Fruit fly (Drosophila melanogaster) whole organism, embryonic: Measurements from ENCODE around the gene CG7878.

Experiments
- Bdp1 ChIP-seq: fragments of 200-800 bp; sonication (Bioruptor generic); optimal IDR thresholded peaks from 3 replicates; lab custom pipeline; 2016; ENCODE audit warnings: missing biosample characterization, missing genetic modification characterization
- CG10274 ChIP-seq: fragments of 200-800 bp; sonication (Bioruptor generic); optimal IDR thresholded peaks from 3 replicates; lab custom pipeline; 2017; ENCODE audit warnings: missing biosample characterization, mild to moderate bottlenecking, missing genetic modification characterization
- CG10431 ChIP-seq: fragments of 200-800 bp; sonication (Bioruptor generic); optimal IDR thresholded peaks from 3 replicates; lab custom pipeline; 2018; ENCODE audit warnings: missing biosample characterization, mild to moderate bottlenecking, missing genetic modification characterization
- CG10565 ChIP-seq: fragments of 200-800 bp; sonication (Bioruptor generic); optimal IDR thresholded peaks from 3 replicates; lab custom pipeline; 2016; ENCODE audit warnings: missing biosample characterization, mild to moderate bottlenecking, missing genetic modification characterization
- CG12942 ChIP-seq: fragments of 200-800 bp; sonication (Bioruptor generic); optimal IDR thresholded peaks from 3 replicates; lab custom pipeline; 2016; ENCODE audit warnings: missing biosample characterization, missing genetic modification characterization
- CG13775 ChIP-seq: fragments of 200-800 bp; sonication (Bioruptor generic); optimal IDR thresholded peaks from 3 replicates; lab custom pipeline; 2017; ENCODE audit warnings: missing biosample characterization, mild to moderate bottlenecking, missing genetic modification characterization
- CG14014 ChIP-seq: fragments of 200-800 bp; sonication (Bioruptor generic); IDR thresholded peaks from 2 replicates; pipeline ENCODE4 v1.3.6; 2022; ENCODE audit warnings: missing biosample characterization, missing genetic modification characterization
- CG14050 ChIP-seq: fragments of 200-800 bp; sonication (Bioruptor generic); IDR thresholded peaks from 3 replicates; pipeline ENCODE4 v1.3.6; 2022; ENCODE audit warnings: missing biosample characterization, missing genetic modification characterization
- CG15601 ChIP-seq: fragments of 200-800 bp; sonication (Bioruptor generic); optimal IDR thresholded peaks from 3 replicates; lab custom pipeline; 2019; ENCODE audit warnings: missing biosample characterization, mild to moderate bottlenecking, missing genetic modification characterization, moderate library complexity
- CG16779 ChIP-seq: fragments of 200-800 bp; sonication (Bioruptor generic); IDR thresholded peaks from 2 replicates; pipeline ENCODE4 v1.3.6; 2022; ENCODE audit warnings: missing biosample characterization, missing genetic modification characterization
- CG17328 ChIP-seq: fragments of 200-800 bp; sonication (Bioruptor generic); IDR thresholded peaks from 2 replicates; pipeline ENCODE4 v1.3.6; 2022; ENCODE audit warnings: missing biosample characterization, missing genetic modification characterization
- CG18619 ChIP-seq: fragments of 200-800 bp; sonication (Bioruptor generic); optimal IDR thresholded peaks from 3 replicates; lab custom pipeline; 2017; ENCODE audit warnings: missing biosample characterization, mild to moderate bottlenecking, missing genetic modification characterization
- CG2116 ChIP-seq: fragments of 200-800 bp; sonication (Bioruptor generic); optimal IDR thresholded peaks from 3 replicates; lab custom pipeline; 2018; ENCODE audit warnings: missing biosample characterization, mild to moderate bottlenecking, missing genetic modification characterization
- CG3995 ChIP-seq: fragments of 200-800 bp; sonication (Bioruptor generic); optimal IDR thresholded peaks from 3 replicates; lab custom pipeline; 2016; ENCODE audit warnings: missing biosample characterization, missing genetic modification characterization
- CG43689 ChIP-seq: fragments of 200-800 bp; sonication (Bioruptor generic); IDR thresholded peaks from 2 replicates; pipeline ENCODE4 v1.3.6; 2022; ENCODE audit warnings: missing biosample characterization, missing genetic modification characterization
- CG5180 ChIP-seq: fragments of 200-800 bp; sonication (Bioruptor generic); optimal IDR thresholded peaks from 3 replicates; lab custom pipeline; 2017; ENCODE audit warnings: missing biosample characterization, missing genetic modification characterization, mild to moderate bottlenecking, moderate library complexity, missing genetic modification reagents
- D19B ChIP-seq: fragments of 200-800 bp; sonication (Bioruptor generic); optimal IDR thresholded peaks from 2 replicates; lab custom pipeline; 2017; ENCODE audit warnings: missing biosample characterization, mild to moderate bottlenecking, missing genetic modification characterization
- Dek ChIP-seq: fragments of 200-800 bp; sonication (Bioruptor generic); optimal IDR thresholded peaks from 3 replicates; lab custom pipeline; 2019; ENCODE audit warnings: missing biosample characterization, mild to moderate bottlenecking, missing genetic modification characterization, moderate library complexity
- GATAe ChIP-seq: fragments of 200-800 bp; sonication (Bioruptor generic); conservative IDR thresholded peaks from 2 replicates; pipeline ENCODE4 v1.3.6; 2022; ENCODE audit warnings: missing biosample characterization, missing genetic modification characterization
- HLH3B ChIP-seq: fragments of 200-800 bp; sonication (Bioruptor generic); IDR thresholded peaks from 2 replicates; pipeline ENCODE4 v1.3.6; 2022; ENCODE audit warnings: missing biosample characterization, missing genetic modification characterization
- Hr39 ChIP-seq: fragments of >200 bp; optimal IDR thresholded peaks from 2 replicates; lab custom pipeline; 2017
- Hr51 ChIP-seq, 2 experiments: fragments of 200-800 bp; sonication (Bioruptor generic); optimal IDR thresholded peaks; 2 replicates in 1 of 2; 3 replicates in 1 of 2; lab custom pipeline; 2016 to 2018; ENCODE audit warnings: missing biosample characterization in 2 of 2, missing genetic modification characterization in 2 of 2, mild to moderate bottlenecking in 1 of 2, moderate library complexity in 1 of 2
- Lim3 ChIP-seq: fragments of 200-800 bp; sonication (Bioruptor generic); IDR thresholded peaks from 2 replicates; pipeline ENCODE4 v1.3.6; 2022; ENCODE audit warnings: missing biosample characterization, missing genetic modification characterization
- MBD-R2 ChIP-seq: fragments of 200-800 bp; sonication (Bioruptor generic); IDR thresholded peaks from 2 replicates; pipeline ENCODE4 v1.3.6; 2022; ENCODE audit warnings: missing biosample characterization, missing genetic modification characterization
- Max ChIP-seq: fragments of 200-800 bp; sonication (Bioruptor generic); optimal IDR thresholded peaks from 2 replicates; lab custom pipeline; 2016; ENCODE audit warnings: missing biosample characterization, mild to moderate bottlenecking, missing genetic modification characterization
- Meics ChIP-seq: fragments of 200-800 bp; sonication (Bioruptor generic); optimal IDR thresholded peaks from 2 replicates; lab custom pipeline; 2017; ENCODE audit warnings: missing biosample characterization, mild to moderate bottlenecking, missing genetic modification characterization
- Mrtf ChIP-seq: fragments of 200-800 bp; sonication (Bioruptor generic); IDR thresholded peaks from 3 replicates; pipeline ENCODE4 v1.3.6; 2022; ENCODE audit warnings: missing biosample characterization, missing genetic modification characterization
- Oaz ChIP-seq: fragments of 200-800 bp; sonication (Bioruptor generic); IDR thresholded peaks from 2 replicates; pipeline ENCODE4 v1.3.6; 2022; ENCODE audit warnings: missing biosample characterization, missing genetic modification characterization
- Rfx ChIP-seq: fragments of 200-800 bp; sonication (Bioruptor generic); IDR thresholded peaks from 2 replicates; pipeline ENCODE4 v1.3.6; 2022; ENCODE audit warnings: missing biosample characterization, missing genetic modification characterization
- bigmax ChIP-seq: fragments of 200-800 bp; sonication (Bioruptor generic); optimal IDR thresholded peaks from 2 replicates; lab custom pipeline; 2018; ENCODE audit warnings: missing biosample characterization, mild to moderate bottlenecking, missing genetic modification characterization
- bsh ChIP-seq, 2 experiments: fragments of 200-800 bp; sonication (Bioruptor generic); optimal IDR thresholded peaks; 2 replicates each; lab custom pipeline; 2017 to 2018; ENCODE audit warnings: mild to moderate bottlenecking in 2 of 2, missing biosample characterization in 2 of 2, missing genetic modification characterization in 2 of 2, moderate library complexity in 1 of 2
- cwo ChIP-seq: fragments of 200-800 bp; sonication (Bioruptor generic); optimal IDR thresholded peaks from 3 replicates; lab custom pipeline; 2017; ENCODE audit warnings: missing biosample characterization, missing genetic modification characterization, mild to moderate bottlenecking, moderate library complexity, missing genetic modification reagents
- disco-r ChIP-seq: fragments of 200-800 bp; sonication (Bioruptor generic); optimal IDR thresholded peaks from 2 replicates; lab custom pipeline; 2016; ENCODE audit warnings: missing biosample characterization, missing genetic modification characterization
- dmrt11E ChIP-seq: fragments of 200-800 bp; sonication (Bioruptor generic); optimal IDR thresholded peaks from 3 replicates; lab custom pipeline; 2018; ENCODE audit warnings: missing biosample characterization, mild to moderate bottlenecking, missing genetic modification characterization, moderate library complexity
- dpn ChIP-seq, 2 experiments: fragments of 200-800 bp; sonication (Bioruptor generic); optimal IDR thresholded peaks; 3 replicates each; lab custom pipeline; 2016; ENCODE audit warnings: missing biosample characterization in 2 of 2, missing genetic modification characterization in 2 of 2
- hb ChIP-seq: fragments of 200-800 bp; sonication (Bioruptor generic); IDR thresholded peaks from 3 replicates; pipeline ENCODE4 v1.3.6; 2022; ENCODE audit warnings: missing biosample characterization, missing genetic modification characterization; ENCODE audit not compliant: partially characterized antibody
- insv ChIP-seq, 2 experiments: fragments of 200-800 bp; sonication (Bioruptor generic); optimal IDR thresholded peaks; 3 replicates each; lab custom pipeline; 2016 to 2018; ENCODE audit warnings: missing biosample characterization in 2 of 2, missing genetic modification characterization in 2 of 2
- kah ChIP-seq: fragments of 200-800 bp; sonication (Bioruptor generic); optimal IDR thresholded peaks from 2 replicates; lab custom pipeline; 2018; ENCODE audit warnings: missing biosample characterization, mild to moderate bottlenecking, missing genetic modification characterization
- klu ChIP-seq: fragments of 200-800 bp; sonication (Bioruptor generic); IDR thresholded peaks from 2 replicates; pipeline ENCODE4 v1.3.6; 2022; ENCODE audit warnings: missing biosample characterization, missing genetic modification characterization
- mam ChIP-seq: fragments of 200-800 bp; sonication (Bioruptor generic); optimal IDR thresholded peaks from 3 replicates; lab custom pipeline; 2016; ENCODE audit warnings: missing biosample characterization, missing genetic modification characterization
- otp ChIP-seq: fragments of 200-800 bp; sonication (Bioruptor generic); IDR thresholded peaks from 3 replicates; pipeline ENCODE4, ENCODE4 v1.3.6; 2022; ENCODE audit warnings: missing biosample characterization, missing genetic modification characterization
- sc ChIP-seq, 3 experiments: fragments of >200 bp in 2 of 3; fragments of 200-800 bp in 1 of 3; sonication (Bioruptor generic) in 1 of 3; optimal IDR thresholded peaks; 2 replicates in 2 of 3; 3 replicates in 1 of 3; lab custom pipeline; 2017; ENCODE audit warnings: mild to moderate bottlenecking in 1 of 3, missing biosample characterization in 1 of 3, missing genetic modification characterization in 1 of 3, missing genetic modification reagents in 1 of 3
- sens ChIP-seq: fragments of 200-800 bp; sonication (Bioruptor generic); peaks from one replicate; lab custom pipeline; 2016; ENCODE audit warnings: missing biosample characterization, missing genetic modification characterization
- twi ChIP-seq: fragments of 200-800 bp; optimal IDR thresholded peaks from 2 replicates; lab custom pipeline; 2019; ENCODE audit warnings: missing biosample characterization, mild to moderate bottlenecking, missing genetic modification characterization, moderate library complexity
- unpg ChIP-seq: fragments of 200-800 bp; sonication (Bioruptor generic); optimal IDR thresholded peaks from 3 replicates; lab custom pipeline; 2018; ENCODE audit warnings: missing biosample characterization, mild to moderate bottlenecking, missing genetic modification characterization, moderate library complexity
- vnd ChIP-seq: fragments of 200-800 bp; sonication (Bioruptor generic); IDR thresholded peaks from 3 replicates; pipeline ENCODE4 v1.3.6; 2022; ENCODE audit warnings: missing biosample characterization, missing genetic modification characterization; ENCODE audit not compliant: partially characterized antibody
- wdn ChIP-seq: fragments of 200-800 bp; sonication (Bioruptor generic); IDR thresholded peaks from 2 replicates; pipeline ENCODE4 v1.3.6; 2022; ENCODE audit warnings: missing biosample characterization, missing genetic modification characterization
- zfh1 ChIP-seq: fragments of 200-800 bp; sonication (Bioruptor generic); IDR thresholded peaks from 3 replicates; pipeline ENCODE4 v1.3.6; 2022; ENCODE audit warnings: missing biosample characterization, missing genetic modification characterization

CG7878 gene

DNA sequence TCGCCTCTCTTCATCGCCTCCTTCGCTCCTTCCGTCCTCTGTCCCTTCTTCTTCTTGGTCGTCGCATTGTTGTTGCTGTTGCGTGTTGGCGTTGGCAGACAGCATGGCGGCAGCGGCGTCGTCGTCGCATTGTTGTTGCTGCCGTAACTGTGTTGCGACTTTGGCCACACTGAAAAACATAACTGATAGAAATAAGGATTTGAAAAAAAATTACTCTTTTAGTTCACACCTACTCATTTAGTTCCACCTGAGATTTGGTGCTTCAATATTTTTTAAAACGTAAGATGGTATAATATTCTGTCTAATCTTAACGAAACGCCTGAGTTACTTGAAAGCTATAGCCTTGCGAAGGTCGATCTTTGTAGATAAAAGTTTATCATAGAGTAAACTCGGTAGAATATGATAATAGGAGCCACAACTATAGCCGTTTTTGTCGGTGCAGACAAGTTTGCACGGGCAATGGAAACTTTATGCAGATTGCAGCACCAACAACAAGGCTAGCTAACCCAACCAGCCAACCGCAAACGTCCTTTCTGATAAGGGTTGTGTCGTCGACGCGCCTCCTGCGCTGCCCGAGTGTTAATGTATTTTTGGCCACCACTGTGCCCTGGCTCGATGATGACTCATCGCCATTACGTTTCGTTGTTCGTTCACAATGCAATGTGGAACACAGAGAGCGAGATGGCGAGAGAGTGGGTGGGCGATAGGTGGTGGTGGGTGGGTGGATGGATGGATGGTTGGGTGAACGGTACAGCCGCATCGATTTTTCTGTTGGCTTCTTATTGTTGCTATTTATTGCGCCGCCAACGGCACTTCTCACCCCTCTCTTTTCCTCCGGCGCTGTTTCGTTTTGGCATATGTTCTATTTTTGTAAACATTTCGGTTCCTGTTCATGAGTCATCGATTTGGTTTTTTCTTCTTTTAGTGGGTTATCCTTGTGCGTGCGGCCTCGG lies 9.4 kb upstream of the CG7878 start (continued):
- TF ChIP-seq insv (GFP tag; optimal IDR thresholded peaks at IDR 0.05; lab: Kevin White, UChicago) (no peak), otp (GFP tag; lab: Robert Waterston, UW) (no peak), CG16779 (GFP tag; lab: Robert Waterston, UW) (no peak), CG43689 (GFP tag; lab: Robert Waterston, UW) (no peak), bigmax (no peak), D19B (GFP tag; lab: Kevin White, UChicago) (peak; percentile 60), GATAe (no peak), CG17328 (peak; percentile 65), Oaz (GFP tag; lab: Robert Waterston, UW) (no peak), hb (GFP tag; lab: Robert Waterston, UW) (no peak), Hr39 (lab: Kevin White, UChicago) (no peak), CG15601 (tag; lab: Kevin White, UChicago) (peak; percentile 74), CG10565 (no peak), mam (GFP tag; lab: Kevin White, UChicago) (peak; percentile 75), CG3995 (no peak), dmrt11E (tag; lab: Kevin White, UChicago) (peak; percentile 66), twi (peak; percentile 49), unpg (GFP tag; lab: Kevin White, UChicago) (peak; percentile 83), Max (GFP tag; lab: Kevin White, UChicago) (peak; percentile 75), vnd (GFP tag; lab: Robert Waterston, UW) (0 out of 3 replicates have a peak, but pooled peaks have one; percentile 17), CG10274 (GFP tag; lab: Kevin White, UChicago) (peak; percentile 27), CG10431 (GFP tag; lab: Kevin White, UChicago) (no peak), Mrtf (peak; percentile 46; the same call in 1 of the 3 replicates), CG18619 (GFP tag; lab: Kevin White, UChicago) (peak; percentile 90), kah (GFP tag; lab: Kevin White, UChicago) (peak; percentile 16), bsh (GFP tag; optimal IDR thresholded peaks at IDR 0.05; lab: Kevin White, UChicago) (peak; percentile 80), Bdp1 (GFP tag; lab: Kevin White, UChicago) (peak; percentile 65), wdn (GFP tag; lab: Robert Waterston, UW) (peak; percentile 58; the same call in 1 of the 2 replicates), Rfx (GFP tag; lab: Robert Waterston, UW) (peak; percentile 57; the same call in 1 of the 2 replicates), CG12942 (peak; percentile 53), MBD-R2 (no peak), dpn (GFP tag; optimal IDR thresholded peaks at IDR 0.05; lab: Kevin White, UChicago) (peak; percentile 77 to 82), Lim3 (GFP tag; lab: Robert Waterston, UW) (no peak), CG2116 (GFP tag; lab: Kevin White, UChicago) (peak; percentile 51), sens (GFP tag; lab: Kevin White, UChicago) (peak; percentile 98), CG14014 (GFP tag; lab: Robert Waterston, UW) (peak; percentile 52), CG5180 (GFP tag; lab: Kevin White, UChicago) (peak; percentile 72), Hr51 (GFP tag; optimal IDR thresholded peaks at IDR 0.05; lab: Kevin White, UChicago) (peak; percentile 64 to 86), cwo (GFP tag; lab: Kevin White, UChicago) (peak; percentile 68), CG14050 (peak; percentile 54; the same call in 2 of the 3 replicates), sc (optimal IDR thresholded peaks at IDR 0.05; lab: Kevin White, UChicago) (no peak), sc (GFP tag; optimal IDR thresholded peaks at IDR 0.05; lab: Kevin White, UChicago) (peak; percentile 72), Meics (GFP tag; lab: Kevin White, UChicago) (peak; percentile 86), HLH3B (GFP tag; lab: Robert Waterston, UW) (peak; percentile 60), Dek (tag; lab: Kevin White, UChicago) (peak; percentile 66), CG13775 (GFP tag; lab: Kevin White, UChicago) (peak; percentile 82), disco-r (peak; percentile 56), zfh1 (GFP tag; lab: Robert Waterston, UW) (no peak; the same call in 2 of the 3 replicates), klu (GFP tag; lab: Robert Waterston, UW) (0 out of 2 replicates have a peak, but pooled peaks have one; percentile 9)
